Worm (Caenorhabditis elegans) whole organism, early embryonic: Measurements from ENCODE around the gene nsy-1.

Experiments
- F13C5.2 ChIP-seq: sonication (generic microtip); optimal IDR thresholded peaks from 2 replicates; lab custom pipeline; 2017; ENCODE audit warnings: mild to moderate bottlenecking, missing genetic modification characterization, inconsistent platforms, missing compliant biosample characterization
- ama-1 ChIP-seq: fragments of 150-350 bp; optimal IDR thresholded peaks from 2 replicates; lab custom pipeline; 2014
- ceh-13 ChIP-seq: fragments of 200-800 bp; sonication (Bioruptor generic); optimal IDR thresholded peaks from 2 replicates; lab custom pipeline; 2018; ENCODE audit warnings: mild to moderate bottlenecking, missing genetic modification characterization, missing compliant biosample characterization
- ceh-36 ChIP-seq: sonication (generic microtip); optimal IDR thresholded peaks from 2 replicates; lab custom pipeline; 2016; ENCODE audit warnings: missing genetic modification characterization, inconsistent platforms, missing compliant biosample characterization
- ets-7 ChIP-seq: sonication (generic microtip); optimal IDR thresholded peaks from 2 replicates; lab custom pipeline; 2016; ENCODE audit warnings: missing genotype, missing genetic modification characterization, missing compliant biosample characterization
- flt-1 ChIP-seq: fragments of 200-800 bp; sonication (Bioruptor generic); IDR thresholded peaks from 2 replicates; pipeline ENCODE4 v1.3.6; 2022; ENCODE audit warnings: missing genetic modification characterization, missing compliant biosample characterization
- hmbx-1 ChIP-seq: sonication (generic microtip); optimal IDR thresholded peaks from 2 replicates; lab custom pipeline; 2016; ENCODE audit warnings: mild to moderate bottlenecking, missing genetic modification characterization, missing compliant biosample characterization
- hmg-4 ChIP-seq: fragments of 200-800 bp; sonication (Bioruptor generic); optimal IDR thresholded peaks from 2 replicates; lab custom pipeline; 2018; ENCODE audit warnings: mild to moderate bottlenecking, missing genetic modification characterization, missing compliant biosample characterization
- hnd-1 ChIP-seq: sonication (generic microtip); optimal IDR thresholded peaks from 2 replicates; lab custom pipeline; 2016; ENCODE audit warnings: missing genetic modification characterization, missing compliant biosample characterization
- pes-1 ChIP-seq: fragments of 200-800 bp; sonication (Bioruptor generic); IDR thresholded peaks from 2 replicates; pipeline ENCODE4 v1.3.6; 2022; ENCODE audit warnings: missing genetic modification reagents, missing genetic modification characterization, missing compliant biosample characterization
- scrt-1 ChIP-seq: fragments of 200-800 bp; sonication (Bioruptor generic); IDR thresholded peaks from 2 replicates; pipeline ENCODE4 v1.3.6; 2022; ENCODE audit warnings: missing genetic modification characterization, missing compliant biosample characterization
- tbx-11 ChIP-seq: fragments of 200-800 bp; sonication (Bioruptor generic); IDR thresholded peaks from 2 replicates; pipeline ENCODE4 v1.3.6; 2022; ENCODE audit warnings: missing genetic modification characterization, missing compliant biosample characterization
- tbx-37 ChIP-seq: fragments of 200-800 bp; sonication (Bioruptor generic); conservative IDR thresholded peaks from 2 replicates; pipeline ENCODE4 v1.3.6; 2022; ENCODE audit warnings: missing genetic modification reagents, missing genetic modification characterization, missing compliant biosample characterization
- tra-4 ChIP-seq: sonication (generic microtip); optimal IDR thresholded peaks from 2 replicates; lab custom pipeline; 2017; ENCODE audit warnings: missing genetic modification characterization, missing compliant biosample characterization

DNA sequence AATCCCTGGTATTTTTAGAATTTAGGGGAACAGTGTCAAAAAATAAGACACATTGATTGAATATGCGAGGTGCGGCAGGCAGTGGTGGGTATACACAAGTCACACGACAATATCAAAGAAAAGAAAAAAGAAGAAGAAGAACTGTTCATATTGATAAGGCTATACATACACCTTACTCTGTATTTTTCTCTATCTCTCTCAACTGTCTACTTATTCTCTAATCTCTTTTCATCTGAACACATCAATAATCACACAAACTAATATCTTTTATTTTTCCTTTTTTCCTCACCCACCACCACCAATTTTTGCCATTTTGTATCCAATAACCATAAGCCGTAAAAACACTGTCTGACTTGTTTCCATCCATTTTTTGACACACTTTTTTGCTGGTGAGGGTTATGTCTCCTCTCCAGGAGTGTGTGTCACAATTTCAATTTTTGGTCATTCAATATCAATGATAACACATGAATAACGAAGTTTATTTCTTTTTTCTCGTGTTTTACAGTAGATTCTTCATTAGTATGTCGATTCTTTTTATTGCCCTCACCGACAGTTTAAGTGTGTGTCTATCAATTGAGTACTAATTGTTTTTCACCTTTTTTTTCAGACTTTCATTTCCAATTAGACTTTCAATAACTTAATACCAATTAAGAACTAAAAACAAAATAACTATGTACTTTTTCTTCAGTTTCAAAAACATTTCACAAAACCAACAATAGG is 3.0 kb upstream of the nsy-1 start:
- TF ChIP-seq tbx-11 (GFP tag; lab: Robert Waterston, UW) = no peak
- TF ChIP-seq ama-1 (lab: Kevin White, UChicago) = no peak
- TF ChIP-seq scrt-1 (GFP tag; lab: Robert Waterston, UW) = no peak
- TF ChIP-seq tra-4 (tag; lab: Kevin White, UChicago) = no peak
- TF ChIP-seq tbx-37 (GFP tag; lab: Robert Waterston, UW) = no peak
- TF ChIP-seq hnd-1 (tag; lab: Kevin White, UChicago) = no peak
- TF ChIP-seq F13C5.2 (tag; lab: Kevin White, UChicago) = no peak
- no peak for TF ChIP-seq ets-7 (tag; lab: Kevin White, UChicago)
- no peak for TF ChIP-seq pes-1
- no peak for TF ChIP-seq ceh-36
- no peak for TF ChIP-seq hmbx-1 (tag; lab: Kevin White, UChicago)
- TF ChIP-seq hmg-4 = no peak
- TF ChIP-seq flt-1 (GFP tag; lab: Robert Waterston, UW) = no peak
- TF ChIP-seq ceh-13 (GFP tag; lab: Kevin White, UChicago) = no peak
